Fruit fly (Drosophila melanogaster) whole organism, embryonic: ENCODE measurements around the gene Vm26Ac.

ENCODE experiments used
- CG10565 ChIP-seq: fragments of 200-800 bp; sonication (Bioruptor generic); optimal IDR thresholded peaks from 3 replicates; lab custom pipeline; 2016; ENCODE audit warnings: missing biosample characterization, mild to moderate bottlenecking, missing genetic modification characterization
- CG1647 ChIP-seq: fragments of 200-800 bp; sonication (Bioruptor generic); optimal IDR thresholded peaks from 3 replicates; lab custom pipeline; 2016; ENCODE audit warnings: missing biosample characterization, missing genetic modification characterization
- CG17328 ChIP-seq: fragments of 200-800 bp; sonication (Bioruptor generic); IDR thresholded peaks from 2 replicates; pipeline ENCODE4 v1.3.6; 2022; ENCODE audit warnings: missing biosample characterization, missing genetic modification characterization
- Fer2 ChIP-seq: fragments of 200-800 bp; sonication (Bioruptor generic); optimal IDR thresholded peaks from 2 replicates; lab custom pipeline; 2018; ENCODE audit warnings: missing biosample characterization, mild to moderate bottlenecking, missing genetic modification characterization, moderate library complexity
- MTF-1 ChIP-seq: fragments of 200-800 bp; sonication (Bioruptor generic); optimal IDR thresholded peaks from 2 replicates; lab custom pipeline; 2018; ENCODE audit warnings: missing biosample characterization, mild to moderate bottlenecking, missing genetic modification characterization, borderline replicate concordance
- Nf-YB ChIP-seq: fragments of 200-800 bp; sonication (Bioruptor generic); optimal IDR thresholded peaks from 3 replicates; lab custom pipeline; 2019; ENCODE audit warnings: missing biosample characterization, mild to moderate bottlenecking, missing genetic modification characterization, moderate library complexity
- bcd ChIP-seq: fragments of 200-800 bp; sonication (Bioruptor generic); optimal IDR thresholded peaks from 2 replicates; lab custom pipeline; 2017; ENCODE audit warnings: missing biosample characterization, mild to moderate bottlenecking, missing genetic modification characterization
- cad ChIP-seq: fragments of >200 bp; optimal IDR thresholded peaks from 2 replicates; lab custom pipeline; 2017; ENCODE audit warnings: missing biosample characterization, missing genetic modification characterization
- pzg ChIP-seq: fragments of 200-800 bp; sonication (Bioruptor generic); optimal IDR thresholded peaks from 3 replicates; lab custom pipeline; 2018; ENCODE audit warnings: missing biosample characterization, mild to moderate bottlenecking, missing genetic modification characterization, moderate library complexity
- run ChIP-seq: fragments of 200-800 bp; sonication (Bioruptor generic); optimal IDR thresholded peaks from 3 replicates; lab custom pipeline; 2018; ENCODE audit warnings: missing biosample characterization, mild to moderate bottlenecking, missing genetic modification characterization
- zen2 ChIP-seq: fragments of 200-800 bp; sonication (Bioruptor generic); IDR thresholded peaks from 3 replicates; pipeline ENCODE4 v1.3.6; 2022; ENCODE audit warnings: missing biosample characterization, missing genetic modification characterization; ENCODE audit not compliant: partially characterized antibody

DNA sequence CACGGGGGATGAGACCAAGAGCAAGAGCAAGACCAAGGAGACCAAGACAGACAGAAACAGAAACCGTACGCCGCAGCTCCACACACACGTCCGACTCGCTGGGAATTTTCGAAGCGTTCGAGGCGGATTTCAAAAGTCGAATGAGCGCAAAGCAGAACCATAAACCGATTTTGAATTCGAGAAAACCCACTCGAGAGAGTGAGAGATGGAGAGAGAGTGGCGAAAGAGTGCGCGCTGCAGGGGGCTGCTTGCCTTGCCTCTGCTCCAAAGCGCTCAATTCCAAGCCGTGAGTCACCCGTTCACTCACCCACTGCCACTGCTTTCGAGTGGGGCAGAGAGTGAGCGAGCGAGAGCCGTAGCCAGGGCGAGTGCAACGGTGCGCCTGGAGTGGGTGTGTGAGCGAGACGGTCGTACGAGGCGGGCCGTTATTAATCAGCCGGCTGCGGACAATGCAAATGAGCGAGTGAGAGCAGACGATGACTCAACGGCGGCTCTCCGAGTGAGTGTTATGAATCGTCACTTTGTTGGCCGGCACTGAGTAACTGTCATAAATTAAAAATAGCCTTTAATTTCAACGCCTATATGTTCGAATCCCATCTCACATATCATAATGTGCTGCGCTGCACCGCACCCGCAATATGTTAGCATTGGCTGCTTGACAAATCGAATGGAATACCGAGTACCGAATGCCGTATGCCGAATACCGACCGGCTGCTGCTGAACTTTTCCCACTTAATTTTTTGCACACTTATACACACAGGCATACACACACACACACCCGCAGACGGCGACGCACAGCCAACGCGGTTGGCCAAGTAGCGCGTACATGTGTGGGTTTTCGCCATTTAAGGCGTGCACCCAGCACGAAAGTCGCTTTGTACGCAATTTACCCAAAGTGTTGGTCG is 21.8 kb upstream of the Vm26Ac start:
- TF ChIP-seq Nf-YB (GFP tag; lab: Kevin White, UChicago) (peak; percentile 20), Fer2 (no peak), pzg (GFP tag; lab: Kevin White, UChicago) (no peak), bcd (GFP tag; lab: Kevin White, UChicago) (no peak), zen2 (no peak), cad (GFP tag; lab: Kevin White, UChicago) (peak; percentile 68), CG10565 (GFP tag; lab: Kevin White, UChicago) (no peak), run (tag; lab: Kevin White, UChicago) (no peak), CG1647 (GFP tag; lab: Kevin White, UChicago) (no peak), MTF-1 (GFP tag; lab: Kevin White, UChicago) (peak; percentile 49), CG17328 (GFP tag; lab: Robert Waterston, UW) (no peak)
